Worm (Caenorhabditis elegans) whole organism, early embryonic: ENCODE data around the gene T24E12.12.

Source experiments
- F13C5.2 ChIP-seq: sonication (generic microtip); optimal IDR thresholded peaks from 2 replicates; lab custom pipeline; 2017; ENCODE audit warnings: mild to moderate bottlenecking, missing genetic modification characterization, inconsistent platforms, missing compliant biosample characterization
- aly-1 ChIP-seq: sonication (generic microtip); optimal IDR thresholded peaks from 2 replicates; lab custom pipeline; 2016; ENCODE audit warnings: missing genetic modification characterization, missing compliant biosample characterization
- ama-1 ChIP-seq: fragments of 150-350 bp; optimal IDR thresholded peaks from 2 replicates; lab custom pipeline; 2014
- ceh-36 ChIP-seq: sonication (generic microtip); optimal IDR thresholded peaks from 2 replicates; lab custom pipeline; 2016; ENCODE audit warnings: missing genetic modification characterization, inconsistent platforms, missing compliant biosample characterization
- ets-7 ChIP-seq: sonication (generic microtip); optimal IDR thresholded peaks from 2 replicates; lab custom pipeline; 2016; ENCODE audit warnings: missing genotype, missing genetic modification characterization, missing compliant biosample characterization
- hmbx-1 ChIP-seq: sonication (generic microtip); optimal IDR thresholded peaks from 2 replicates; lab custom pipeline; 2016; ENCODE audit warnings: mild to moderate bottlenecking, missing genetic modification characterization, missing compliant biosample characterization
- hmg-4 ChIP-seq: fragments of 200-800 bp; sonication (Bioruptor generic); optimal IDR thresholded peaks from 2 replicates; lab custom pipeline; 2018; ENCODE audit warnings: mild to moderate bottlenecking, missing genetic modification characterization, missing compliant biosample characterization
- hnd-1 ChIP-seq: sonication (generic microtip); optimal IDR thresholded peaks from 2 replicates; lab custom pipeline; 2016; ENCODE audit warnings: missing genetic modification characterization, missing compliant biosample characterization
- pes-1 ChIP-seq: fragments of 200-800 bp; sonication (Bioruptor generic); IDR thresholded peaks from 2 replicates; pipeline ENCODE4 v1.3.6; 2022; ENCODE audit warnings: missing genetic modification reagents, missing genetic modification characterization, missing compliant biosample characterization
- scrt-1 ChIP-seq: fragments of 200-800 bp; sonication (Bioruptor generic); IDR thresholded peaks from 2 replicates; pipeline ENCODE4 v1.3.6; 2022; ENCODE audit warnings: missing genetic modification characterization, missing compliant biosample characterization
- tbx-11 ChIP-seq: fragments of 200-800 bp; sonication (Bioruptor generic); IDR thresholded peaks from 2 replicates; pipeline ENCODE4 v1.3.6; 2022; ENCODE audit warnings: missing genetic modification characterization, missing compliant biosample characterization
- tbx-37 ChIP-seq: fragments of 200-800 bp; sonication (Bioruptor generic); conservative IDR thresholded peaks from 2 replicates; pipeline ENCODE4 v1.3.6; 2022; ENCODE audit warnings: missing genetic modification reagents, missing genetic modification characterization, missing compliant biosample characterization
- tra-4 ChIP-seq: sonication (generic microtip); optimal IDR thresholded peaks from 2 replicates; lab custom pipeline; 2017; ENCODE audit warnings: missing genetic modification characterization, missing compliant biosample characterization

ce11 chrII:3793336-3793735, 34.2 kb downstream of the T24E12.12 start, which contains the start of gene fbxb-99:
- TF ChIP-seq ama-1 (lab: Kevin White, UChicago) (no peak), tbx-37 (GFP tag; lab: Robert Waterston, UW) (no peak), tra-4 (no peak), ets-7 (tag; lab: Kevin White, UChicago) (no peak), pes-1 (GFP tag; lab: Robert Waterston, UW) (no peak), scrt-1 (GFP tag; lab: Robert Waterston, UW) (no peak), hmg-4 (GFP tag; lab: Kevin White, UChicago) (no peak), ceh-36 (no peak), hmbx-1 (tag; lab: Kevin White, UChicago) (no peak), aly-1 (tag; lab: Kevin White, UChicago) (no peak), F13C5.2 (no peak), tbx-11 (GFP tag; lab: Robert Waterston, UW) (no peak), hnd-1 (no peak)
